Worm (Caenorhabditis elegans) whole organism, L4/young adult: ENCODE measurements around the gene clc-32.

ENCODE experiments used
- W03F9.2 ChIP-seq: fragments of 150-350 bp; optimal IDR thresholded peaks from 2 replicates; lab custom pipeline; 2014; ENCODE audit warnings: missing biosample characterization, missing genetic modification characterization
- him-1 ChIP-seq: sonication (generic microtip); optimal IDR thresholded peaks from 2 replicates; lab custom pipeline; 2016; ENCODE audit warnings: missing genotype, missing genetic modification reagents, missing genetic modification characterization, missing compliant biosample characterization

DNA sequence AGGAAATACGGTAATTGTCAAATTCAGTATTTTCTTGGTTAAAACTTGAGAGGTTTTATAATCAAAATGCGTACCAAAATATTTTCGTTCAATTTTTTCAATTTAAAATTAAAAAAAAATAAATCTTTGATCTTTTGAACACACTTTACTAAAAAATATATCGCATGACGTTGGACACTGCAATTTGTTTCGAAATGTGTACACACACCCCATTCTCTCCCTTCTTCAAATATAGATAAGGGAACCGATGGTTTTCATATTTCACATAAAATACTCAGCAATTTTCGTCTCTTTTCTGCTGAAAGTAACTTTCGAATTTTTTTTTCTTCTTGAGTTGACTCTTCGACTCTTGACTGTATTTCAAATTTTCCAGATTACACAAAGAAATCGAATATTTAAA is 19.5 kb downstream of the clc-32 start:
- no peak for TF ChIP-seq W03F9.2 (tag; lab: Kevin White, UChicago)
- no peak for TF ChIP-seq him-1
